Fruit fly (Drosophila melanogaster): Measurements from ENCODE around the gene S.

Gene S

dm6 chr2L:1095450-1095849 is 17.8 kb upstream of the S start:
- TF ChIP-seq Hr78 (GFP tag; optimal IDR thresholded peaks at IDR 0.05) = no peak
- no peak for TF ChIP-seq ATbp (GFP tag; optimal IDR thresholded peaks at IDR 0.05)
- TF ChIP-seq CG13894 (tag; optimal IDR thresholded peaks at IDR 0.05) = peak; percentile 86
- no peak for TF ChIP-seq Hey (tag; optimal IDR thresholded peaks at IDR 0.05)
- TF ChIP-seq fd3F (GFP tag; optimal IDR thresholded peaks at IDR 0.05) = no peak
- TF ChIP-seq Pdp1 (GFP tag; optimal IDR thresholded peaks at IDR 0.05) = peak in 1 of 2 experiments; percentile 23
- no peak for TF ChIP-seq Bdp1 (GFP tag; optimal IDR thresholded peaks at IDR 0.05)
- no peak for TF ChIP-seq ash1 (GFP tag; optimal IDR thresholded peaks at IDR 0.05)
- TF ChIP-seq abd-A (tag; optimal IDR thresholded peaks at IDR 0.05) = peak; percentile 19
- no peak for TF ChIP-seq tap (tag; optimal IDR thresholded peaks at IDR 0.05)
- TF ChIP-seq jigr1 (GFP tag; IDR thresholded peaks at IDR 0.05) = no peak
- TF ChIP-seq Drgx (GFP tag; IDR thresholded peaks at IDR 0.05) = no peak
- TF ChIP-seq CG2129 (GFP tag; IDR thresholded peaks at IDR 0.05; ENCODE audit: partially characterized antibody) = no peak
- TF ChIP-seq sd (tag; optimal IDR thresholded peaks at IDR 0.05) = peak; percentile 84
- TF ChIP-seq Deaf1 (tag; optimal IDR thresholded peaks at IDR 0.05) = peak; percentile 16
- no peak for TF ChIP-seq zen2 (GFP tag; IDR thresholded peaks at IDR 0.05; ENCODE audit: partially characterized antibody)
- no peak for TF ChIP-seq CG5953 (GFP tag; IDR thresholded peaks at IDR 0.05)

dm6 chr2L:1094724-1095123 is 17.1 kb upstream of the S start:
- TF ChIP-seq tin (GFP tag; optimal IDR thresholded peaks at IDR 0.05) (no peak), vvl (GFP tag; IDR thresholded peaks at IDR 0.05) (peak; percentile 72), tup (GFP tag; optimal IDR thresholded peaks at IDR 0.05) (no peak), zf30C (GFP tag; optimal IDR thresholded peaks at IDR 0.05) (no peak), Xbp1 (GFP tag; optimal IDR thresholded peaks at IDR 0.05) (no peak), lmd (GFP tag; IDR thresholded peaks at IDR 0.05) (no peak), Pdp1 (GFP tag; optimal IDR thresholded peaks at IDR 0.05) (no peak), disco-r (GFP tag; optimal IDR thresholded peaks at IDR 0.05) (no peak), CG4820 (GFP tag; optimal IDR thresholded peaks at IDR 0.05) (no peak), TFAM (GFP tag; optimal IDR thresholded peaks at IDR 0.05) (no peak), zfh2 (GFP tag; optimal IDR thresholded peaks at IDR 0.05) (no peak), H15 (GFP tag; IDR thresholded peaks at IDR 0.05) (no peak), trem (tag; optimal IDR thresholded peaks at IDR 0.05) (no peak), CG15073 (GFP tag; optimal IDR thresholded peaks at IDR 0.05) (no peak), CG18764 (GFP tag; optimal IDR thresholded peaks at IDR 0.05) (no peak), Hr78 (GFP tag; optimal IDR thresholded peaks at IDR 0.05) (peak in 1 of 2 experiments; percentile 68), kah (GFP tag; optimal IDR thresholded peaks at IDR 0.05) (no peak), gcm (GFP tag; optimal IDR thresholded peaks at IDR 0.05) (no peak), CG13624 (GFP tag; optimal IDR thresholded peaks at IDR 0.05) (no peak), CG10462 (GFP tag; optimal IDR thresholded peaks at IDR 0.05) (no peak), sisA (GFP tag; IDR thresholded peaks at IDR 0.05) (no peak), CG11696 (GFP tag; IDR thresholded peaks at IDR 0.05) (no peak), dati (GFP tag; IDR thresholded peaks at IDR 0.05) (no peak), CG11247 (GFP tag; IDR thresholded peaks at IDR 0.05) (no peak), Sox102F (GFP tag; optimal IDR thresholded peaks at IDR 0.05) (peak; percentile 50), org-1 (GFP tag; optimal IDR thresholded peaks at IDR 0.05) (peak; percentile 20), CG3163 (GFP tag; optimal IDR thresholded peaks at IDR 0.05) (no peak), psq (GFP tag; optimal IDR thresholded peaks at IDR 0.05) (no peak), croc (GFP tag; conservative IDR thresholded peaks at IDR 0.05) (no peak), CG13296 (GFP tag; optimal IDR thresholded peaks at IDR 0.05) (peak; percentile 33), Dek (tag; optimal IDR thresholded peaks at IDR 0.05) (no peak), CG31441 (GFP tag; IDR thresholded peaks at IDR 0.05) (peak; percentile 36; the same call in 1 of the 2 replicates), ssp (GFP tag; IDR thresholded peaks at IDR 0.05) (no peak), CG1647 (GFP tag; optimal IDR thresholded peaks at IDR 0.05) (no peak), bsh (GFP tag; optimal IDR thresholded peaks at IDR 0.05) (peak in 1 of 2 experiments; percentile 33), slou (GFP tag; optimal IDR thresholded peaks at IDR 0.05) (no peak)
